Worm (Caenorhabditis elegans): ENCODE data around the gene F21H7.5.

DNA sequence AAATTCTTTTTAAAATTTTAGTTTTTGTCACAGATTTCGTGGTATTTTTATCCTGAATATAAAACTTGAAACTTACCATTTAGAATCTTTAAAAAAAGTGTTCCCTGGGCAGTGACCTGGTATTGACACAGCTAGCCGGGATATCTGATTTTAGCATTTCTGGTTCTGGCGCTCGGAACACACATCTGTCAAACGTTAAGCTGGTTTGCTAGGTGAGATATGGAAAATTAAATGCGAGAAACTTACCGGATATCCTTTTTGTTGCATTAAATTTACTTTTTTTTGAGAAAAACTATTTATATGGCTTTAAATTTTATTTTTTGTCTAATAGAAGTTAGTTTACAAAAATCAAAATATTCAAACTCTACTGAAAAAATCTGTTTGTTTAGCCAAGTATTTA is 48.5 kb downstream of the F21H7.5 start, which contains the start of gene F28G4.4:
- TF ChIP-seq mdl-1 (tag; optimal IDR thresholded peaks at IDR 0.05): no peak
- no peak for TF ChIP-seq skn-1 (tag; optimal IDR thresholded peaks at IDR 0.05)
- no peak for TF ChIP-seq ama-1 (optimal IDR thresholded peaks at IDR 0.05)
- TF ChIP-seq lin-13 (GFP tag; optimal IDR thresholded peaks at IDR 0.05): no peak
- no peak for TF ChIP-seq nhr-21 (tag; optimal IDR thresholded peaks at IDR 0.05)
- TF ChIP-seq elt-1 (tag; optimal IDR thresholded peaks at IDR 0.05): no peak
- no peak for TF ChIP-seq lsy-2 (tag; optimal IDR thresholded peaks at IDR 0.05)
- no peak for TF ChIP-seq nhr-23 (tag; optimal IDR thresholded peaks at IDR 0.05)
- no peak for TF ChIP-seq nhr-6 (tag; optimal IDR thresholded peaks at IDR 0.05)
- TF ChIP-seq ZK546.5 (tag; optimal IDR thresholded peaks at IDR 0.05): no peak

All from whole organism, L2 larva.